Fruit fly (Drosophila melanogaster): Measurements from ENCODE around the gene D19A.

DNA sequence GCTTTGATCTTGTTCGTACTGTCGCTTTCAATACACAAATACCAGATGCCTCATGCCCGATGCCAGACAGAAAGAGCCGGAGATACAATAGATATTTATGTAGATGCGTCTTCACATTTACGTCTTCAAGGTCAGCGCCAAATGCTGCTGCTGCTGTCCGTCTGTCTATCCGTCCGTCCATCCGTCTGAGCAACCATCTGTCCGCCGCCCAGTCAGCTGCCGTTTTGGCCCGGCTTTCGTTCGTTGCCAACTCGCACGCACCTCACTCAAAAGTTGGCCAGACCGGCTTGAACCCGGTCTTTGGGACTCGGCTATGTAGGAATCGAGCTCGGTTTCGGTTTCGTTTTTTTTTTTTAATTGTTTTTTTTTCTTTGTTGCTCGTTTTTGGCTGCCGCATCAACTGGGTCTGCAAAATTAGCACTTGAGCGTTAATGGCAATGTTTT, 34.0 kb downstream of the D19A start:
- TF ChIP-seq cnc (optimal IDR thresholded peaks at IDR 0.05) (no peak), CG7101 (tag; optimal IDR thresholded peaks at IDR 0.05) (no peak), Clk (GFP tag; optimal IDR thresholded peaks at IDR 0.05) (no peak), toe (GFP tag; optimal IDR thresholded peaks at IDR 0.05) (no peak), ovo (GFP tag; optimal IDR thresholded peaks at IDR 0.05) (no peak), cic (GFP tag; optimal IDR thresholded peaks at IDR 0.05) (no peak), CG5204 (GFP tag; optimal IDR thresholded peaks at IDR 0.05) (no peak), CG11617 (GFP tag; optimal IDR thresholded peaks at IDR 0.05) (no peak), kay (GFP tag; ENCODE audit: borderline replicate concordance) (no peak), CG1620 (GFP tag; optimal IDR thresholded peaks at IDR 0.05) (no peak), Crg-1 (GFP tag; optimal IDR thresholded peaks at IDR 0.05) (no peak)
